Worm (Caenorhabditis elegans): Measurements from ENCODE around the gene F10D2.8.

Gene F10D2.8

DNA sequence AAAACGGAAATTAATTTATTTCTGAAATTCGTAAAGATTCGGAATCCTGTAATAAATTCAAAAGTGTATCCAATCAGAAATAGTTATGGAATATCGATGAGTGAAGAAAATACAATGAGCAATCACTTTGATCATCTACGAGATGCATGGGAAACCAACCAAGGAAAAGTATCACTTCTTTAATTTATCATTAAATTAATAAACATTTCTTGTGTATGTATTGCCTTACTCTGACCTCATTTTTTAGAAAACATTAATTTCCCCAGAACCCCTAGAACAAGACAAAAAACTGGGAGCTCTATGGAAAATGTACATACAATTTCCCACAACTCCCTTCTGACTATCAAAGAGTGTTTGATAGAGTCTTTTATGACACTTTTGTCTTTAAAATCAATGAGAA, 16.6 kb downstream of the F10D2.8 start, which contains the start of gene F10D2.16:
TSS of gene F10D2.16 (plus strand) at position 301 of the 400 bp plus-strand sequence.
- TF ChIP-seq lag-1 (GFP tag; IDR thresholded peaks at IDR 0.05) (no peak), T26A5.8 (tag; optimal IDR thresholded peaks at IDR 0.05) (no peak), gei-17 (GFP tag; optimal IDR thresholded peaks at IDR 0.05) (no peak), F49E8.2 (tag; optimal IDR thresholded peaks at IDR 0.05; ENCODE audit: insufficient read depth) (no peak), hlh-12 (tag; optimal IDR thresholded peaks at IDR 0.05) (no peak), nhr-90 (tag; optimal IDR thresholded peaks at IDR 0.05) (no peak), rpc-1 (optimal IDR thresholded peaks at IDR 0.05) (no peak), rpc-1 (tag; optimal IDR thresholded peaks at IDR 0.05) (no peak), unc-62 (GFP tag; optimal IDR thresholded peaks at IDR 0.05) (no peak), hmg-1.2 (GFP tag; IDR thresholded peaks at IDR 0.05) (no peak), madf-8 (GFP tag; conservative IDR thresholded peaks at IDR 0.05) (no peak), aptf-3 (GFP tag; IDR thresholded peaks at IDR 0.05) (no peak), zim-3 (tag; optimal IDR thresholded peaks at IDR 0.05) (no peak), dpl-1 (GFP tag; optimal IDR thresholded peaks at IDR 0.05) (no peak), repo-1 (tag; optimal IDR thresholded peaks at IDR 0.05) (no peak), Y67H2A.10 (GFP tag; conservative IDR thresholded peaks at IDR 0.05) (no peak), ceh-27 (GFP tag; optimal IDR thresholded peaks at IDR 0.05) (no peak)

DNA sequence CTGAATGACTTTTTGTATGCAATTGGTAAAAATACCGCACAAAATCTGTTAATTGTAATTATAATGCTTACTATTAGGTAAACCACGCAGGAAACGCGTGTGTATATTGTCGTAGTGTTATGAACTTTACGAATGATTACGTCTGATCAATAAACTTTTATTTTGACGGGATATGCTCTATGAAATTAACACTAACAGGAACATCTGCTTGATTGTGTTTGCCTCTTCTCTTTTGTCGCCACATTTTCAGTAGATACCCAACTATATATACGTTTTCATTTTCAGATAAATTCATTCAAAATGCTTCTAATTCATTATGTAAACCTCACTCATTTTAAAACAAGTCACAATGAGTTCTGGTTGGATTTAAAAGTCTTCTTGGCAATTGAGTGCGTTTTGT, 18.3 kb downstream of the F10D2.8 start, which contains the start of gene sre-10:
TSS of gene sre-10 (plus strand) at position 301 of the 400 bp plus-strand sequence.
- TF ChIP-seq die-1 (tag; optimal IDR thresholded peaks at IDR 0.05) (no peak), Y56A3A.18 (GFP tag; IDR thresholded peaks at IDR 0.05) (no peak), hmg-20 (GFP tag; IDR thresholded peaks at IDR 0.05) (no peak), somi-1 (GFP tag; optimal IDR thresholded peaks at IDR 0.05) (no peak), ama-1 (optimal IDR thresholded peaks at IDR 0.05) (no peak), ama-1 (GFP tag; optimal IDR thresholded peaks at IDR 0.05) (no peak), hrde-1 (tag; optimal IDR thresholded peaks at IDR 0.05; ENCODE audit: borderline replicate concordance) (no peak), egl-18 (GFP tag; IDR thresholded peaks at IDR 0.05) (no peak), C06A6.2 (GFP tag; conservative IDR thresholded peaks at IDR 0.05) (no peak), nhr-120 (GFP tag; IDR thresholded peaks at IDR 0.05) (no peak), egl-44 (GFP tag; IDR thresholded peaks at IDR 0.05) (no peak), ceh-40 (GFP tag; IDR thresholded peaks at IDR 0.05) (no peak), lsy-27 (tag; optimal IDR thresholded peaks at IDR 0.05; ENCODE audit: borderline replicate concordance, insufficient read depth) (no peak), mel-28 (tag; optimal IDR thresholded peaks at IDR 0.05; ENCODE audit: borderline replicate concordance) (no peak), pha-4 (tag; optimal IDR thresholded peaks at IDR 0.05) (no peak), Y79H2A.3 (GFP tag; conservative IDR thresholded peaks at IDR 0.05) (no peak), let-607 (tag; optimal IDR thresholded peaks at IDR 0.05) (no peak)

DNA sequence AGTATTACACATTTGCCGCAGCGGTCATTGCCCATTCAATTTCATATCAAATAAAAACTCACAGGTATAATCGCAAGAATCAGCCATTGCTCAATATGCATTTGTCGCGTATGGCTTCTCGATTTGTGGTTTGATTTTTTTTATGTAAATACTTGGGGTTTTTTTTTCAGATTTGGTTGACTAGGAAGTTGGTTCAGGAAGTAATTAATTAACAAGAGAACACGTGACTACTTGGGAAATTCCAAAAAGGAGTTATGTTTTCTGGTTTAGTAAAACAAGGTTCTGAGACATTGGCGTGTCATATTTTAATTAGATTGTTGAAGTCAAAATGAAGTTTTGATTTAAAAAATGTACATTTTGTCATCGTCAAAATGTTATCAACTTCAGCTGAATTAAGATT, 19.5 kb downstream of the F10D2.8 start, which contains the start of gene srx-36:
TSS of gene srx-36 (minus strand) at position 101 of the 400 bp plus-strand sequence.
- TF ChIP-seq nhr-90 (tag; optimal IDR thresholded peaks at IDR 0.05) (no peak), lin-35 (GFP tag; optimal IDR thresholded peaks at IDR 0.05) (no peak), K11D2.4 (GFP tag; IDR thresholded peaks at IDR 0.05) (no peak), tbx-9 (tag; optimal IDR thresholded peaks at IDR 0.05; ENCODE audit: borderline replicate concordance) (no peak), akir-1 (GFP tag; optimal IDR thresholded peaks at IDR 0.05) (no peak), sea-2 (GFP tag; IDR thresholded peaks at IDR 0.05) (no peak), sdz-38 (tag; optimal IDR thresholded peaks at IDR 0.05) (no peak), Y95B8A.8 (GFP tag; IDR thresholded peaks at IDR 0.05) (no peak), egrh-3 (GFP tag; IDR thresholded peaks at IDR 0.05) (no peak), athp-1 (tag; optimal IDR thresholded peaks at IDR 0.05) (no peak), nhr-179 (tag; optimal IDR thresholded peaks at IDR 0.05) (no peak), dpl-1 (GFP tag; optimal IDR thresholded peaks at IDR 0.05) (no peak), hlh-12 (tag; optimal IDR thresholded peaks at IDR 0.05) (no peak), nhr-27 (tag; optimal IDR thresholded peaks at IDR 0.05) (no peak), ekl-4 (GFP tag; IDR thresholded peaks at IDR 0.05) (no peak), K12H6.12 (tag; optimal IDR thresholded peaks at IDR 0.05) (no peak), bed-2 (GFP tag; IDR thresholded peaks at IDR 0.05) (no peak), B0336.3 (GFP tag; IDR thresholded peaks at IDR 0.05) (no peak)

All from whole organism, young adult.